Worm (Caenorhabditis elegans) whole organism, L4 larva: ENCODE measurements around the gene F55C9.5.

ENCODE experiments used
- D1046.2 ChIP-seq: fragments of 200-800 bp; sonication (Bioruptor generic); IDR thresholded peaks from 2 replicates; pipeline ENCODE4 v1.3.6; 2022; ENCODE audit warnings: missing genetic modification characterization, missing compliant biosample characterization
- F10B5.3 ChIP-seq: sonication (generic microtip); optimal IDR thresholded peaks from 2 replicates; lab custom pipeline; 2016; ENCODE audit warnings: mild to moderate bottlenecking, missing genetic modification characterization, missing compliant biosample characterization
- F37D6.2 ChIP-seq: sonication (generic microtip); optimal IDR thresholded peaks from 2 replicates; lab custom pipeline; 2016; ENCODE audit warnings: mild to moderate bottlenecking, missing genetic modification characterization, missing compliant biosample characterization
- T20F7.1 ChIP-seq: fragments of 200-800 bp; sonication (Bioruptor generic); optimal IDR thresholded peaks from 2 replicates; lab custom pipeline; 2018; ENCODE audit warnings: mild to moderate bottlenecking, missing genetic modification characterization, missing compliant biosample characterization
- aha-1 ChIP-seq: fragments of 150-350 bp; peaks from one replicate; lab custom pipeline; 2014; ENCODE audit warnings: missing biosample characterization, missing genetic modification characterization
- arid-1 ChIP-seq: fragments of 200-800 bp; sonication (Bioruptor generic); conservative IDR thresholded peaks from 2 replicates; pipeline ENCODE4 v1.3.6; 2022; ENCODE audit warnings: missing genetic modification reagents, missing genetic modification characterization, missing compliant biosample characterization
- ceh-20 ChIP-seq: fragments of 200-800 bp; sonication (Bioruptor generic); IDR thresholded peaks from 2 replicates; pipeline ENCODE4 v1.3.6; 2022; ENCODE audit warnings: missing genetic modification reagents, missing genetic modification characterization, missing compliant biosample characterization
- ceh-28 ChIP-seq: fragments of 150-350 bp; optimal IDR thresholded peaks from 2 replicates; lab custom pipeline; 2014; ENCODE audit warnings: missing biosample characterization, missing genetic modification reagents, missing genetic modification characterization
- ceh-44 ChIP-seq: fragments of 200-800 bp; sonication (Bioruptor generic); IDR thresholded peaks from 2 replicates; pipeline ENCODE4 v1.3.6; 2022; ENCODE audit warnings: missing genetic modification reagents, missing genetic modification characterization, missing compliant biosample characterization
- ceh-82 ChIP-seq: sonication (generic microtip); optimal IDR thresholded peaks from 2 replicates; lab custom pipeline; 2017; ENCODE audit warnings: missing biosample characterization, missing genetic modification characterization
- cey-2 ChIP-seq: sonication (generic microtip); optimal IDR thresholded peaks from 3 replicates; lab custom pipeline; 2017; ENCODE audit warnings: missing genetic modification characterization, mild to moderate bottlenecking, missing compliant biosample characterization, antibody characterized with exemption, borderline replicate concordance; ENCODE audit not compliant: insufficient read depth
- ctbp-1 ChIP-seq: fragments of 200-800 bp; sonication (Bioruptor generic); IDR thresholded peaks from 2 replicates; pipeline ENCODE4 v1.3.6; 2022; ENCODE audit warnings: missing genetic modification reagents, missing genetic modification characterization, missing compliant biosample characterization
- daf-12 ChIP-seq: fragments of 150-350 bp; optimal IDR thresholded peaks from 2 replicates; lab custom pipeline; 2014; ENCODE audit warnings: missing biosample characterization, missing genetic modification reagents, missing genetic modification characterization
- dve-1 ChIP-seq: sonication (generic microtip); optimal IDR thresholded peaks from 2 replicates; lab custom pipeline; 2017; ENCODE audit warnings: antibody characterized with exemption, mild to moderate bottlenecking, missing genetic modification characterization, missing compliant biosample characterization; ENCODE audit not compliant: insufficient read depth
- egl-27 ChIP-seq: sonication (generic microtip); optimal IDR thresholded peaks from 3 replicates; lab custom pipeline; 2017; ENCODE audit warnings: missing biosample characterization, missing genetic modification reagents, missing genetic modification characterization
- jun-1 ChIP-seq: fragments of 150-350 bp; optimal IDR thresholded peaks from 2 replicates; lab custom pipeline; 2014; ENCODE audit warnings: missing biosample characterization, missing genetic modification reagents, missing genetic modification characterization
- lin-38 ChIP-seq: fragments of 200-800 bp; sonication (Bioruptor generic); IDR thresholded peaks from 2 replicates; pipeline ENCODE4 v1.3.6; 2022; ENCODE audit warnings: missing genetic modification reagents, missing genetic modification characterization, missing compliant biosample characterization
- mxl-3 ChIP-seq: fragments of 200-800 bp; sonication (Bioruptor generic); optimal IDR thresholded peaks from 2 replicates; lab custom pipeline; 2018; ENCODE audit warnings: mild to moderate bottlenecking, missing genetic modification characterization, missing compliant biosample characterization
- nhr-42 ChIP-seq: fragments of 200-800 bp; sonication (Bioruptor generic); IDR thresholded peaks from 2 replicates; pipeline ENCODE4 v1.3.6; 2022; ENCODE audit warnings: missing genetic modification characterization, missing compliant biosample characterization
- spr-3 ChIP-seq: fragments of 200-800 bp; sonication (Bioruptor generic); optimal IDR thresholded peaks from 2 replicates; lab custom pipeline; 2018; ENCODE audit warnings: mild to moderate bottlenecking, missing genetic modification characterization, missing compliant biosample characterization
- tag-97 ChIP-seq: fragments of 200-800 bp; sonication (Bioruptor generic); IDR thresholded peaks from 2 replicates; pipeline ENCODE4 v1.3.6; 2022; ENCODE audit warnings: missing genetic modification characterization, missing compliant biosample characterization
- unc-39 ChIP-seq: sonication (generic microtip); optimal IDR thresholded peaks from 2 replicates; lab custom pipeline; 2017; ENCODE audit warnings: missing biosample characterization, missing genetic modification characterization
- unc-62 ChIP-seq, 3 experiments: fragments of 150-350 bp in 1 of 3; sonication (generic microtip); optimal IDR thresholded peaks in 2 of 3; peaks in 1 of 3; 1 replicate in 1 of 3; 2 replicates in 2 of 3; lab custom pipeline; 2014 to 2017; ENCODE audit warnings: missing biosample characterization in 3 of 3, missing genetic modification characterization in 3 of 3, missing genetic modification reagents in 3 of 3, missing genotype in 1 of 3
- zfp-2 ChIP-seq: sonication (generic microtip); optimal IDR thresholded peaks from 2 replicates; lab custom pipeline; 2016; ENCODE audit warnings: mild to moderate bottlenecking, missing genetic modification characterization, missing compliant biosample characterization

Gene F55C9.5

ce11 chrV:19251844-19252243 lies 41.1 kb downstream of the F55C9.5 start, which contains the start of gene F21D9.11:
Gene F21D9.11, plus strand, starts transcription at chrV:19252144.
- TF ChIP-seq jun-1 (tag; lab: Kevin White, UChicago) (no peak), D1046.2 (no peak), ceh-28 (tag; lab: Kevin White, UChicago) (no peak), egl-27 (no peak), ceh-20 (no peak), zfp-2 (tag; lab: Kevin White, UChicago) (no peak), tag-97 (GFP tag; lab: Robert Waterston, UW) (no peak), ceh-82 (tag; lab: Kevin White, UChicago) (no peak), arid-1 (GFP tag; lab: Robert Waterston, UW) (no peak), mxl-3 (GFP tag; lab: Kevin White, UChicago) (no peak), ceh-44 (no peak), cey-2 (no peak), F10B5.3 (tag; lab: Kevin White, UChicago) (no peak), dve-1 (no peak), F37D6.2 (no peak), unc-39 (tag; lab: Kevin White, UChicago) (no peak)

- TF ChIP-seq nhr-42 (GFP tag; lab: Robert Waterston, UW): no peak
- TF ChIP-seq aha-1 (tag; lab: Kevin White, UChicago): no peak
- TF ChIP-seq lin-38 (GFP tag; lab: Robert Waterston, UW): no peak
- TF ChIP-seq ctbp-1 (GFP tag; lab: Robert Waterston, UW): no peak
- TF ChIP-seq T20F7.1 (GFP tag; lab: Kevin White, UChicago): no peak
- no peak for TF ChIP-seq unc-62 (GFP tag; optimal IDR thresholded peaks at IDR 0.05 in 1 of 2; lab: Kevin White, UChicago)
- TF ChIP-seq unc-62 (tag; optimal IDR thresholded peaks at IDR 0.05; lab: Kevin White, UChicago): no peak
- TF ChIP-seq ceh-44: no peak
- TF ChIP-seq spr-3 (GFP tag; lab: Kevin White, UChicago): no peak
- TF ChIP-seq daf-12 (tag; lab: Kevin White, UChicago): no peak
These were observed 41.9 kb downstream of the F55C9.5 start, which contains the start of gene str-81 for ce11 chrV:19250983-19251382. Gene str-81, minus strand, starts transcription at chrV:19251083.
